Fruit fly (Drosophila melanogaster) whole organism, wandering third instar larva: ENCODE data around the gene RSG7.

ENCODE experiments used
- GATAd ChIP-seq: sonication (Bioruptor generic); optimal IDR thresholded peaks from 2 replicates; lab custom pipeline; 2016; ENCODE audit warnings: missing biosample characterization, missing genetic modification characterization
- HLH106 ChIP-seq: fragments of 200-800 bp; optimal IDR thresholded peaks from 3 replicates; lab custom pipeline; 2019; ENCODE audit warnings: missing biosample characterization, mild to moderate bottlenecking, missing genetic modification characterization, moderate library complexity
- Hr78 ChIP-seq: fragments of >200 bp; optimal IDR thresholded peaks from 2 replicates; lab custom pipeline; 2017; ENCODE audit warnings: missing biosample characterization, missing genetic modification characterization
- Myc ChIP-seq: fragments of >200 bp; optimal IDR thresholded peaks from 2 replicates; lab custom pipeline; 2017
- OdsH ChIP-seq: fragments of 200-800 bp; sonication (Bioruptor generic); optimal IDR thresholded peaks from 2 replicates; lab custom pipeline; 2016; ENCODE audit warnings: missing biosample characterization, mild to moderate bottlenecking, missing genetic modification characterization
- br ChIP-seq: fragments of 200-800 bp; sonication (Bioruptor generic); optimal IDR thresholded peaks from 2 replicates; lab custom pipeline; 2016; ENCODE audit warnings: missing biosample characterization, missing genetic modification characterization
- brk ChIP-seq: fragments of 200-800 bp; sonication (Bioruptor generic); optimal IDR thresholded peaks from 2 replicates; lab custom pipeline; 2016; ENCODE audit warnings: missing biosample characterization, mild to moderate bottlenecking, missing genetic modification characterization
- dsf ChIP-seq: sonication (Bioruptor generic); optimal IDR thresholded peaks from 2 replicates; lab custom pipeline; 2016; ENCODE audit warnings: missing biosample characterization, missing genetic modification characterization, borderline replicate concordance
- h ChIP-seq: fragments of 200-800 bp; sonication (Bioruptor generic); optimal IDR thresholded peaks from 3 replicates; lab custom pipeline; 2016; ENCODE audit warnings: missing biosample characterization, mild to moderate bottlenecking, missing genetic modification characterization
- pan ChIP-seq: fragments of >200 bp; optimal IDR thresholded peaks from 2 replicates; lab custom pipeline; 2017
- sage ChIP-seq: fragments of 200-800 bp; sonication (Bioruptor generic); optimal IDR thresholded peaks from 2 replicates; lab custom pipeline; 2016; ENCODE audit warnings: missing biosample characterization, mild to moderate bottlenecking, missing genetic modification characterization

dm6 chrX:16884280-16884679 lies 40.0 kb upstream of the RSG7 start, which contains the start of the genes Nprl2 and Polr3I:
- TF ChIP-seq dsf (GFP tag; lab: Kevin White, UChicago): no peak
- TF ChIP-seq GATAd (GFP tag; lab: Kevin White, UChicago): no peak
- no peak for TF ChIP-seq brk
- TF ChIP-seq br: no peak
- no peak for TF ChIP-seq OdsH (GFP tag; lab: Kevin White, UChicago)
- no peak for TF ChIP-seq sage (GFP tag; lab: Kevin White, UChicago)
- no peak for TF ChIP-seq Hr78
- no peak for TF ChIP-seq HLH106 (tag; lab: Kevin White, UChicago)
- no peak for TF ChIP-seq pan (lab: Kevin White, UChicago)
- no peak for TF ChIP-seq Myc (lab: Kevin White, UChicago)
- no peak for TF ChIP-seq h
